Worm (Caenorhabditis elegans): ENCODE results near the gene grsp-3.

The grsp-3 gene

ce11 chrIV:7098509-7099065, 33.1 kb downstream of the grsp-3 start, which contains the start of gene ZC477.4:
Gene ZC477.4, minus strand, starts transcription at chrIV:7098784.
- TF ChIP-seq dpl-1 (GFP tag; optimal IDR thresholded peaks at IDR 0.05) (peak in 1 of 3 experiments; percentile 7), lsy-2 (tag; optimal IDR thresholded peaks at IDR 0.05) (peak; percentile 16 to 17), ceh-88 (GFP tag; IDR thresholded peaks at IDR 0.05) (no peak), nhr-28 (tag; optimal IDR thresholded peaks at IDR 0.05) (no peak), F16B12.6 (tag; optimal IDR thresholded peaks at IDR 0.05) (no peak), fkh-4 (tag; optimal IDR thresholded peaks at IDR 0.05; ENCODE audit: borderline replicate concordance) (no peak), unc-130 (tag; optimal IDR thresholded peaks at IDR 0.05) (peak; percentile 25), ceh-63 (GFP tag; optimal IDR thresholded peaks at IDR 0.05) (no peak), nhr-71 (tag; optimal IDR thresholded peaks at IDR 0.05) (peak; percentile 59), lin-39 (tag; optimal IDR thresholded peaks at IDR 0.05) (no peak), lin-14 (GFP tag; optimal IDR thresholded peaks at IDR 0.05) (peak; percentile 74), nhr-19 (GFP tag; conservative IDR thresholded peaks at IDR 0.05) (peak; percentile 26; the same call in 1 of the 2 replicates), rnt-1 (tag; optimal IDR thresholded peaks at IDR 0.05) (peak; percentile 58), pag-3 (tag; optimal IDR thresholded peaks at IDR 0.05; ENCODE audit: borderline replicate concordance, insufficient read depth) (peak; percentile 90), blmp-1 (tag; optimal IDR thresholded peaks at IDR 0.05) (no peak), nhr-77 (tag; optimal IDR thresholded peaks at IDR 0.05) (peak; percentile 4), snu-23 (GFP tag; optimal IDR thresholded peaks at IDR 0.05) (peak; percentile 37), nhr-20 (tag; optimal IDR thresholded peaks at IDR 0.05) (peak; percentile 32), mep-1 (tag; optimal IDR thresholded peaks at IDR 0.05) (no peak), vab-15 (tag; optimal IDR thresholded peaks at IDR 0.05) (no peak), dsc-1 (tag; optimal IDR thresholded peaks at IDR 0.05) (peak; percentile 59)

ce11 chrIV:7097450-7097849, 34.3 kb downstream of the grsp-3 start:
- no peak for TF ChIP-seq unc-86 (tag; optimal IDR thresholded peaks at IDR 0.05)
- TF ChIP-seq unc-130 (tag; optimal IDR thresholded peaks at IDR 0.05): no peak
- TF ChIP-seq jun-1 (tag; optimal IDR thresholded peaks at IDR 0.05): no peak
- no peak for TF ChIP-seq nhr-76 (tag; optimal IDR thresholded peaks at IDR 0.05)
- TF ChIP-seq ets-5 (GFP tag; IDR thresholded peaks at IDR 0.05): no peak
- TF ChIP-seq ceh-8 (GFP tag; optimal IDR thresholded peaks at IDR 0.05): no peak
- no peak for TF ChIP-seq nhr-71 (tag; optimal IDR thresholded peaks at IDR 0.05)
- TF ChIP-seq sox-4 (tag; optimal IDR thresholded peaks at IDR 0.05): no peak
- no peak for TF ChIP-seq fkh-4 (tag; optimal IDR thresholded peaks at IDR 0.05; ENCODE audit: borderline replicate concordance)
- TF ChIP-seq mab-9 (GFP tag; IDR thresholded peaks at IDR 0.05): no peak
- TF ChIP-seq lin-14 (GFP tag; optimal IDR thresholded peaks at IDR 0.05): no peak
- no peak for TF ChIP-seq snu-23 (GFP tag; optimal IDR thresholded peaks at IDR 0.05)
- no peak for TF ChIP-seq mef-2 (tag; optimal IDR thresholded peaks at IDR 0.05)
- no peak for TF ChIP-seq hpl-2 (GFP tag; optimal IDR thresholded peaks at IDR 0.05)
- no peak for TF ChIP-seq mdl-1 (tag; optimal IDR thresholded peaks at IDR 0.05)
- TF ChIP-seq nhr-90 (tag; optimal IDR thresholded peaks at IDR 0.05; ENCODE audit: poor library complexity): no peak
- no peak for TF ChIP-seq ceh-88 (GFP tag; IDR thresholded peaks at IDR 0.05)
- TF ChIP-seq fos-1 (tag; optimal IDR thresholded peaks at IDR 0.05): no peak
- TF ChIP-seq lin-13 (GFP tag; optimal IDR thresholded peaks at IDR 0.05): no peak
- no peak for TF ChIP-seq isw-1 (GFP tag; IDR thresholded peaks at IDR 0.05)

ce11 chrIV:7096097-7096496, 35.6 kb downstream of the grsp-3 start:
- TF ChIP-seq nhr-19 (GFP tag; conservative IDR thresholded peaks at IDR 0.05): 0 out of 2 replicates have a peak, but pooled peaks have one; percentile 10
- no peak for TF ChIP-seq mep-1 (tag; optimal IDR thresholded peaks at IDR 0.05)
- no peak for TF ChIP-seq mab-9 (GFP tag; IDR thresholded peaks at IDR 0.05)
- TF ChIP-seq unc-130 (tag; optimal IDR thresholded peaks at IDR 0.05): no peak
- TF ChIP-seq rnt-1 (tag; optimal IDR thresholded peaks at IDR 0.05): peak; percentile 53
- no peak for TF ChIP-seq unc-86 (tag; optimal IDR thresholded peaks at IDR 0.05)
- no peak for TF ChIP-seq nhr-237 (tag; optimal IDR thresholded peaks at IDR 0.05)
- no peak for TF ChIP-seq sox-4 (tag; optimal IDR thresholded peaks at IDR 0.05)
- no peak for TF ChIP-seq snu-23 (GFP tag; optimal IDR thresholded peaks at IDR 0.05)
- no peak for TF ChIP-seq tbx-2 (tag; optimal IDR thresholded peaks at IDR 0.05)
- peak; percentile 17 for TF ChIP-seq lin-39 (tag; optimal IDR thresholded peaks at IDR 0.05)
- no peak for TF ChIP-seq ama-1 (optimal IDR thresholded peaks at IDR 0.05)
- peak; percentile 30 for TF ChIP-seq nhr-71 (tag; optimal IDR thresholded peaks at IDR 0.05)
- peak; percentile 43 for TF ChIP-seq lin-14 (GFP tag; optimal IDR thresholded peaks at IDR 0.05)

Data from whole organism, L1 larva.